Fruit fly (Drosophila melanogaster): Measurements from ENCODE around the gene CG15385.
A peak's percentile ranks its signal among the peaks of the same experiment; 100 is the strongest.

CG15385 gene

dm6 chr2L:2220573-2221332 lies 8.4 kb upstream of the CG15385 start, which contains the start of gene papi (continued):
- TF ChIP-seq p53 (GFP tag; optimal IDR thresholded peaks at IDR 0.05) (no peak), gt (GFP tag; IDR thresholded peaks at IDR 0.05) (no peak), CG9797 (GFP tag; optimal IDR thresholded peaks at IDR 0.05) (peak; percentile 70), NC2α (GFP tag; optimal IDR thresholded peaks at IDR 0.05) (no peak), mam (GFP tag; optimal IDR thresholded peaks at IDR 0.05) (no peak), CG11085 (GFP tag; IDR thresholded peaks at IDR 0.05) (no peak), NfI (GFP tag; optimal IDR thresholded peaks at IDR 0.05) (no peak), Side (GFP tag; optimal IDR thresholded peaks at IDR 0.05) (peak; percentile 23), CG14667 (GFP tag; IDR thresholded peaks at IDR 0.05) (no peak), H15 (GFP tag; IDR thresholded peaks at IDR 0.05) (no peak), CG5180 (GFP tag; optimal IDR thresholded peaks at IDR 0.05) (no peak), CG12071 (GFP tag; optimal IDR thresholded peaks at IDR 0.05) (no peak), HmgZ (tag; optimal IDR thresholded peaks at IDR 0.05) (peak; percentile 52), vnd (GFP tag; IDR thresholded peaks at IDR 0.05; ENCODE audit: partially characterized antibody) (no peak), cad (GFP tag; optimal IDR thresholded peaks at IDR 0.05) (no peak), sob (GFP tag; IDR thresholded peaks at IDR 0.05) (no peak), hb (GFP tag; IDR thresholded peaks at IDR 0.05; ENCODE audit: partially characterized antibody) (no peak), CG6272 (GFP tag; IDR thresholded peaks at IDR 0.05) (no peak), GATAe (GFP tag; conservative IDR thresholded peaks at IDR 0.05) (no peak), Hey (tag; optimal IDR thresholded peaks at IDR 0.05) (no peak), zen (tag; optimal IDR thresholded peaks at IDR 0.05) (no peak), az2 (GFP tag; optimal IDR thresholded peaks at IDR 0.05) (no peak), ATbp (GFP tag; optimal IDR thresholded peaks at IDR 0.05) (no peak), Myb (GFP tag; optimal IDR thresholded peaks at IDR 0.05) (peak; percentile 98), CG17612 (GFP tag; IDR thresholded peaks at IDR 0.05) (no peak), Hr78 (GFP tag; optimal IDR thresholded peaks at IDR 0.05) (peak in 1 of 2 experiments; percentile 90), Oli (tag; optimal IDR thresholded peaks at IDR 0.05) (no peak), corto (GFP tag; optimal IDR thresholded peaks at IDR 0.05) (no peak), CG12769 (tag; optimal IDR thresholded peaks at IDR 0.05) (no peak), nmo (GFP tag; optimal IDR thresholded peaks at IDR 0.05) (no peak), zf30C (GFP tag; optimal IDR thresholded peaks at IDR 0.05) (no peak), psq (GFP tag; optimal IDR thresholded peaks at IDR 0.05) (no peak), CG7556 (GFP tag; optimal IDR thresholded peaks at IDR 0.05) (no peak), nerfin-2 (GFP tag; IDR thresholded peaks at IDR 0.05; ENCODE audit: partially characterized antibody) (no peak), CG7963 (GFP tag; IDR thresholded peaks at IDR 0.05; ENCODE audit: partially characterized antibody) (no peak), Awh (GFP tag; IDR thresholded peaks at IDR 0.05) (no peak), z (GFP tag; IDR thresholded peaks at IDR 0.05) (no peak), CG30020 (tag; optimal IDR thresholded peaks at IDR 0.05) (no peak), CG8388 (GFP tag; optimal IDR thresholded peaks at IDR 0.05) (no peak), org-1 (GFP tag; optimal IDR thresholded peaks at IDR 0.05) (no peak), CG17385 (GFP tag; optimal IDR thresholded peaks at IDR 0.05) (peak; percentile 27), ems (GFP tag; optimal IDR thresholded peaks at IDR 0.05) (no peak), CG43689 (GFP tag; IDR thresholded peaks at IDR 0.05) (no peak), Hr51 (GFP tag; optimal IDR thresholded peaks at IDR 0.05) (no peak), kni (GFP tag; optimal IDR thresholded peaks at IDR 0.05) (no peak), lbe (GFP tag; optimal IDR thresholded peaks at IDR 0.05) (peak; percentile 31), crp (GFP tag; optimal IDR thresholded peaks at IDR 0.05) (peak in 1 of 2 experiments; percentile 14), Atf6 (GFP tag; IDR thresholded peaks at IDR 0.05) (no peak), ase (GFP tag; IDR thresholded peaks at IDR 0.05) (no peak)
